Fruit fly (Drosophila melanogaster): ENCODE data around the gene dnk.

The dnk gene

DNA sequence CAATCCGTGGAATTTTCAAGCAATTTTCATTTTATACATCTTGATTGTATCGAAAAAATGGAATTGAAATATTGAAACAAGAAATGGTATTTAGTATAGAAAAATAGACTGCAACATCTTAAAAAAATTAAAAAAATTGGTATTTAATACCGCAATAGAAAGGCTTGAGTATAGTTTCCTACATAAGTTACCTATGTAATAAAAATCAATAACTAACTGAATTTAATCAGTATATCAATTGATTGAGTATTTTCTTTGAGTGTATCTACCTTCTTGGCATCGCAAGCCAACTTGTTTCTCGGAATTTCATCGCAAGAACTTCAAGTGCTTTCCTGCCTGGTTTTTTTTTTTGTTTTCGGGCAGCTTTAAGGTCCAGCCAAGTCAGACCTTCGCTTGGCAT lies 9.7 kb downstream of the dnk start (continued):
- TF ChIP-seq CG1621 (tag; optimal IDR thresholded peaks at IDR 0.05), result peak; percentile 24
- TF ChIP-seq cyc (GFP tag; optimal IDR thresholded peaks at IDR 0.05), result peak; percentile 66
- peak; percentile 72 for TF ChIP-seq CG31627 (GFP tag; optimal IDR thresholded peaks at IDR 0.05)
- TF ChIP-seq CG9139 (GFP tag; optimal IDR thresholded peaks at IDR 0.05), result no peak
- no peak for TF ChIP-seq Eip93F (GFP tag; optimal IDR thresholded peaks at IDR 0.05)
- TF ChIP-seq svp (GFP tag), result peak; percentile 93
- TF ChIP-seq Hr4 (GFP tag; optimal IDR thresholded peaks at IDR 0.05), result peak; percentile 2
- TF ChIP-seq CG11902 (GFP tag; optimal IDR thresholded peaks at IDR 0.05), result peak; percentile 38
- peak; percentile 62 for TF ChIP-seq spab (GFP tag; optimal IDR thresholded peaks at IDR 0.05)
- TF ChIP-seq acj6 (GFP tag; optimal IDR thresholded peaks at IDR 0.05), result peak; percentile 75
- TF ChIP-seq pdm3 (GFP tag; optimal IDR thresholded peaks at IDR 0.05), result peak; percentile 55
- peak; percentile 38 for TF ChIP-seq net (GFP tag; optimal IDR thresholded peaks at IDR 0.05)
- peak; percentile 66 for TF ChIP-seq fd59A (GFP tag; optimal IDR thresholded peaks at IDR 0.05)
- no peak for TF ChIP-seq Lpt (GFP tag; optimal IDR thresholded peaks at IDR 0.05)
- TF ChIP-seq CG4318 (GFP tag; optimal IDR thresholded peaks at IDR 0.05), result peak; percentile 9
- peak; percentile 51 for TF ChIP-seq CG11762 (GFP tag; optimal IDR thresholded peaks at IDR 0.05; ENCODE audit: insufficient read depth)
- no peak for TF ChIP-seq Hr38 (GFP tag; optimal IDR thresholded peaks at IDR 0.05)
- peak; percentile 24 for TF ChIP-seq vri (GFP tag; optimal IDR thresholded peaks at IDR 0.05)
- peak; percentile 69 for TF ChIP-seq OdsH (GFP tag; optimal IDR thresholded peaks at IDR 0.05)
- 0 out of 3 replicates have a peak, but pooled peaks have one; percentile 20 for TF ChIP-seq CG8119 (GFP tag; IDR thresholded peaks at IDR 0.05)
- TF ChIP-seq Smox (GFP tag; optimal IDR thresholded peaks at IDR 0.05), result peak; percentile 78
- TF ChIP-seq Eip75B (GFP tag; optimal IDR thresholded peaks at IDR 0.05), result peak; percentile 80
- TF ChIP-seq CG6792 (GFP tag; optimal IDR thresholded peaks at IDR 0.05), result peak; percentile 68
- no peak for TF ChIP-seq eg (GFP tag; IDR thresholded peaks at IDR 0.05)
- peak; percentile 78 for TF ChIP-seq CG10631 (GFP tag; optimal IDR thresholded peaks at IDR 0.05)
- peak in 1 of 2 experiments; percentile 11 for TF ChIP-seq ss (GFP tag; optimal IDR thresholded peaks at IDR 0.05)
- peak; percentile 55 for TF ChIP-seq CG32006 (GFP tag; optimal IDR thresholded peaks at IDR 0.05)
- TF ChIP-seq dac (GFP tag; optimal IDR thresholded peaks at IDR 0.05), result no peak
- no peak for TF ChIP-seq fkh (GFP tag; optimal IDR thresholded peaks at IDR 0.05)
- peak; percentile 59 for TF ChIP-seq Ets21C (GFP tag; optimal IDR thresholded peaks at IDR 0.05)
- TF ChIP-seq CG34406 (GFP tag; optimal IDR thresholded peaks at IDR 0.05), result peak; percentile 71
- TF ChIP-seq CG6854 (GFP tag; optimal IDR thresholded peaks at IDR 0.05), result no peak
- peak; percentile 80 for TF ChIP-seq lz (GFP tag; optimal IDR thresholded peaks at IDR 0.05)

DNA sequence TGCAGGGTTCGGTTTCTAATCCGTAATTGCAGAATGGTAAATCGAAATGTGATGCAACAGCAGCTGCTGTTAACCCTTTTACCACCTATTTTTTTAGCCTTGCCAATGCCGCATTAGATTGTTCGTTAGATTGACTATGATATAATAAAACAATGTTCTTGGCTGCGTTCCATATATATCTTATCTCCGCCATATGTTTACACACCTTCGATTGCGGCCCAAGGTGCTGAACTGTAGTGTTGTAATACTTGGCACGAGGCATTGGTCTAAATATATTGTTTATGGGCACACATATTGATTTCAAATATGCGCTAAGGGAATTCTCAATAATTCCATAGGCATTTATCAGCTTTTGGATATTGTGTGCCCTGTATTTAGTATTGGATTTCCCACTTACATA lies 10.9 kb downstream of the dnk start:
- TF ChIP-seq CG3919 (GFP tag; optimal IDR thresholded peaks at IDR 0.05) (no peak), eg (GFP tag; IDR thresholded peaks at IDR 0.05) (no peak), salr (GFP tag; optimal IDR thresholded peaks at IDR 0.05) (no peak), Hr39 (GFP tag; optimal IDR thresholded peaks at IDR 0.05) (no peak), CG8319 (GFP tag; optimal IDR thresholded peaks at IDR 0.05) (no peak), OdsH (GFP tag; optimal IDR thresholded peaks at IDR 0.05) (no peak), fkh (GFP tag; optimal IDR thresholded peaks at IDR 0.05) (peak; percentile 44), esn (GFP tag; optimal IDR thresholded peaks at IDR 0.05) (no peak), net (GFP tag; optimal IDR thresholded peaks at IDR 0.05) (no peak), vri (GFP tag; optimal IDR thresholded peaks at IDR 0.05) (peak; percentile 15), CG6276 (GFP tag; optimal IDR thresholded peaks at IDR 0.05) (no peak), CG7368 (GFP tag; optimal IDR thresholded peaks at IDR 0.05) (no peak), lz (GFP tag; optimal IDR thresholded peaks at IDR 0.05) (no peak)

DNA sequence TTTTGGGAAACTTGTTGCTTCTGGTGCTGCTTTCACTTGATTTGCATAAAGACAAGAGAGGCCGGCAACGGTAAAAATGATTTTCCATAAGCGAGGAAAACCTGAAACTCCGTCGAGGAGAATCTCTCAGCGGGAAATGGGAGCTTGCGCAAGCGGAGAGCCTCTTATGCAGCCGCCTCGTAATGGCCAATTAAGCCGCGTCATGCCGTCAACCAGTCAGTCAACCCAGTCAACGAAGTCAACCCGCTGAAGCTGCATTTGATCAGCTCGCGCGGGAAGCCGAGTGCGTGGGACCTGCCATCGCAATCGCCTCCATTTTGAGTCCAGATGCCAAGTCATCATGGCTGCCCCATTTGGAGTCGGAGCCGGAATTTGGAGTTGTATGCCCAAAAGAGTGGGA lies 12.4 kb downstream of the dnk start:
- no peak for TF ChIP-seq ss (GFP tag; optimal IDR thresholded peaks at IDR 0.05)
- no peak for TF ChIP-seq CG9139 (GFP tag; optimal IDR thresholded peaks at IDR 0.05)
- no peak for TF ChIP-seq Sox14 (GFP tag; optimal IDR thresholded peaks at IDR 0.05)
- no peak for TF ChIP-seq Ets96B (tag; optimal IDR thresholded peaks at IDR 0.05)
- TF ChIP-seq fd85E (GFP tag; optimal IDR thresholded peaks at IDR 0.05), result no peak
- no peak for TF ChIP-seq CG11762 (GFP tag; optimal IDR thresholded peaks at IDR 0.05; ENCODE audit: insufficient read depth)
- TF ChIP-seq Met (GFP tag; optimal IDR thresholded peaks at IDR 0.05), result no peak
- TF ChIP-seq Blimp-1 (GFP tag; optimal IDR thresholded peaks at IDR 0.05), result no peak
- TF ChIP-seq topi (GFP tag; optimal IDR thresholded peaks at IDR 0.05), result no peak
- TF ChIP-seq Hr4 (GFP tag; optimal IDR thresholded peaks at IDR 0.05), result no peak
- TF ChIP-seq CG1621 (tag; optimal IDR thresholded peaks at IDR 0.05), result no peak
- TF ChIP-seq Ets21C (GFP tag; optimal IDR thresholded peaks at IDR 0.05), result no peak
- no peak for TF ChIP-seq eg (GFP tag; IDR thresholded peaks at IDR 0.05)
